Worm (Caenorhabditis elegans): ENCODE measurements around the gene K02E10.4.

DNA sequence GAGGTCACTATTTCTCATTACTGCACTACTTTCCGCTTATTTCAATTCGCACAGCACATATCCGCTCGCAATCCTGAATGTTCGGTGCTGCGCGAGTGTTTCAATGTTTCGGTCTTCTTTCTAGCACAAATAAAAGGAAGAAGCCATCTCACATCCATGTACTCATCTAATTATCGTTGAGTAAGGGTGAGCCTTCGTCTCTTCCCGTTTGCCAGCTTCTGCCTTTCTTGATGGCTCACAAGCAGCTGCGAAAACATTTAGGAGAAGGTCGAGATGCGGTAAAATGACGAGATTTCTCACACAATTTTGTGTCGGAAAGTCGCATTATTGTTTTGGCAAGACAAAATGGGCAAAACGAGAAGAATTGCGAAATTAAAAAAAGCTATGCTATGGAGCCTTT lies 28.1 kb upstream of the K02E10.4 start:
- no peak for TF ChIP-seq ztf-29 (GFP tag; IDR thresholded peaks at IDR 0.05)
- TF ChIP-seq tab-1 (GFP tag; IDR thresholded peaks at IDR 0.05), result no peak
- TF ChIP-seq flt-1 (GFP tag; IDR thresholded peaks at IDR 0.05), result no peak
- no peak for TF ChIP-seq ref-1 (GFP tag; conservative IDR thresholded peaks at IDR 0.05)
- TF ChIP-seq cog-1 (tag; optimal IDR thresholded peaks at IDR 0.05), result no peak
- no peak for TF ChIP-seq ztf-23 (GFP tag; IDR thresholded peaks at IDR 0.05)
- no peak for TF ChIP-seq klf-2 (GFP tag; conservative IDR thresholded peaks at IDR 0.05)
- TF ChIP-seq med-1 (GFP tag; optimal IDR thresholded peaks at IDR 0.05; ENCODE audit: insufficient read depth), result no peak
